Worm (Caenorhabditis elegans) whole organism, L4 larva: ENCODE results near the gene gcy-33.

Experiments
- F37D6.2 ChIP-seq: sonication (generic microtip); optimal IDR thresholded peaks from 2 replicates; lab custom pipeline; 2016; ENCODE audit warnings: mild to moderate bottlenecking, missing genetic modification characterization, missing compliant biosample characterization
- R02D3.7 ChIP-seq: fragments of 150-350 bp; sonication (generic microtip); optimal IDR thresholded peaks from 3 replicates; lab custom pipeline; 2014; ENCODE audit warnings: missing biosample characterization, missing genetic modification characterization
- T26A8.4 ChIP-seq: fragments of 200-800 bp; sonication (Bioruptor generic); IDR thresholded peaks from 2 replicates; pipeline ENCODE4 v1.3.6; 2022; ENCODE audit warnings: missing genetic modification characterization, missing compliant biosample characterization
- ZK546.5 ChIP-seq, 2 experiments: sonication (generic microtip); optimal IDR thresholded peaks; 2 replicates each; lab custom pipeline; 2017; ENCODE audit warnings: missing biosample characterization in 2 of 2, missing genetic modification characterization in 2 of 2
- aha-1 ChIP-seq: fragments of 150-350 bp; peaks from one replicate; lab custom pipeline; 2014; ENCODE audit warnings: missing biosample characterization, missing genetic modification characterization
- aly-2 ChIP-seq: sonication (generic microtip); optimal IDR thresholded peaks from 2 replicates; lab custom pipeline; 2018; ENCODE audit warnings: missing biosample characterization, missing genetic modification characterization
- ceh-28 ChIP-seq: fragments of 150-350 bp; optimal IDR thresholded peaks from 2 replicates; lab custom pipeline; 2014; ENCODE audit warnings: missing biosample characterization, missing genetic modification reagents, missing genetic modification characterization
- ceh-32 ChIP-seq: sonication (generic microtip); optimal IDR thresholded peaks from 2 replicates; lab custom pipeline; 2016; ENCODE audit warnings: mild to moderate bottlenecking, missing genetic modification characterization, missing compliant biosample characterization; ENCODE audit not compliant: poor library complexity
- ceh-44 ChIP-seq: fragments of 200-800 bp; sonication (Bioruptor generic); IDR thresholded peaks from 2 replicates; pipeline ENCODE4 v1.3.6; 2022; ENCODE audit warnings: missing genetic modification reagents, missing genetic modification characterization, missing compliant biosample characterization
- ceh-62 ChIP-seq: sonication (generic microtip); optimal IDR thresholded peaks from 2 replicates; lab custom pipeline; 2017; ENCODE audit warnings: missing biosample characterization, missing genetic modification characterization
- ceh-82 ChIP-seq: sonication (generic microtip); optimal IDR thresholded peaks from 2 replicates; lab custom pipeline; 2017; ENCODE audit warnings: missing biosample characterization, missing genetic modification characterization
- daf-12 ChIP-seq: fragments of 150-350 bp; optimal IDR thresholded peaks from 2 replicates; lab custom pipeline; 2014; ENCODE audit warnings: missing biosample characterization, missing genetic modification reagents, missing genetic modification characterization
- daf-16 ChIP-seq, 3 experiments: sonication (generic microtip); optimal IDR thresholded peaks; 2 replicates each; lab custom pipeline; 2016 to 2017; ENCODE audit warnings: missing genetic modification characterization in 3 of 3, missing genetic modification reagents in 3 of 3, mild to moderate bottlenecking in 2 of 3, missing compliant biosample characterization in 2 of 3, missing biosample characterization in 1 of 3, moderate library complexity in 1 of 3
- daf-8 ChIP-seq: fragments of 200-800 bp; sonication (Bioruptor generic); IDR thresholded peaks from 2 replicates; pipeline ENCODE4 v1.3.6; 2022; ENCODE audit warnings: missing genetic modification characterization, missing compliant biosample characterization
- dmd-9 ChIP-seq: fragments of 200-800 bp; sonication (Bioruptor generic); IDR thresholded peaks from 2 replicates; pipeline ENCODE4 v1.3.6; 2022; ENCODE audit warnings: missing genetic modification reagents, missing genetic modification characterization, missing compliant biosample characterization
- dpl-1 ChIP-seq: fragments of 150-350 bp; optimal IDR thresholded peaks from 2 replicates; lab custom pipeline; 2014; ENCODE audit warnings: missing biosample characterization, missing genetic modification reagents, missing genetic modification characterization
- fkh-10 ChIP-seq: fragments of 150-350 bp; optimal IDR thresholded peaks from 2 replicates; lab custom pipeline; 2014; ENCODE audit warnings: missing biosample characterization, missing genetic modification reagents, missing genetic modification characterization
- gei-8 ChIP-seq: fragments of 200-800 bp; sonication (Bioruptor generic); optimal IDR thresholded peaks from 2 replicates; lab custom pipeline; 2018; ENCODE audit warnings: mild to moderate bottlenecking, missing genetic modification characterization, missing compliant biosample characterization
- lin-13 ChIP-seq: fragments of 150-350 bp; optimal IDR thresholded peaks from 2 replicates; lab custom pipeline; 2014; ENCODE audit warnings: missing biosample characterization, missing genetic modification reagents, missing genetic modification characterization
- lin-38 ChIP-seq: fragments of 200-800 bp; sonication (Bioruptor generic); IDR thresholded peaks from 2 replicates; pipeline ENCODE4 v1.3.6; 2022; ENCODE audit warnings: missing genetic modification reagents, missing genetic modification characterization, missing compliant biosample characterization
- lsy-2 ChIP-seq, 2 experiments: fragments of 150-350 bp in 1 of 2; sonication (generic microtip) in 1 of 2; optimal IDR thresholded peaks; 2 replicates each; lab custom pipeline; 2014 to 2017; ENCODE audit warnings: missing biosample characterization in 2 of 2, missing genetic modification characterization in 2 of 2
- madf-9 ChIP-seq: fragments of 200-800 bp; sonication (Bioruptor generic); conservative IDR thresholded peaks from 2 replicates; pipeline ENCODE4 v1.3.6; 2022; ENCODE audit warnings: missing genetic modification reagents, missing genetic modification characterization, missing compliant biosample characterization
- mdt-29 ChIP-seq: fragments of 200-800 bp; sonication (Bioruptor generic); IDR thresholded peaks from 2 replicates; pipeline ENCODE4 v1.3.6; 2022; ENCODE audit warnings: missing genetic modification reagents, missing genetic modification characterization, missing compliant biosample characterization
- mes-2 ChIP-seq: sonication (generic microtip); optimal IDR thresholded peaks from 2 replicates; lab custom pipeline; 2016; ENCODE audit warnings: missing genotype, mild to moderate bottlenecking, missing genetic modification characterization, missing compliant biosample characterization; ENCODE audit not compliant: poor library complexity, severe bottlenecking
- mxl-2 ChIP-seq: fragments of 200-800 bp; sonication (Bioruptor generic); conservative IDR thresholded peaks from 2 replicates; pipeline ENCODE4 v1.3.6; 2022; ENCODE audit warnings: missing genetic modification reagents, missing genetic modification characterization, missing compliant biosample characterization
- nhr-10 ChIP-seq: fragments of 150-350 bp; optimal IDR thresholded peaks from 2 replicates; lab custom pipeline; 2014; ENCODE audit warnings: missing biosample characterization, missing genetic modification characterization
- nhr-111 ChIP-seq: fragments of 200-800 bp; sonication (Bioruptor generic); optimal IDR thresholded peaks from 2 replicates; lab custom pipeline; 2018; ENCODE audit warnings: mild to moderate bottlenecking, missing genetic modification characterization, missing compliant biosample characterization
- nhr-237 ChIP-seq: sonication (generic microtip); optimal IDR thresholded peaks from 2 replicates; lab custom pipeline; 2017; ENCODE audit warnings: missing biosample characterization, missing genetic modification characterization
- nhr-25 ChIP-seq: sonication (generic microtip); optimal IDR thresholded peaks from 2 replicates; lab custom pipeline; 2017; ENCODE audit warnings: missing genetic modification characterization, mild to moderate bottlenecking, missing compliant biosample characterization, antibody characterized with exemption, moderate library complexity, borderline replicate concordance; ENCODE audit not compliant: insufficient read depth
- nhr-28 ChIP-seq: fragments of 150-350 bp; optimal IDR thresholded peaks from 2 replicates; lab custom pipeline; 2014; ENCODE audit warnings: missing biosample characterization, missing genetic modification characterization
- nhr-48 ChIP-seq: sonication (generic microtip); optimal IDR thresholded peaks from 2 replicates; lab custom pipeline; 2016; ENCODE audit warnings: mild to moderate bottlenecking, missing genetic modification characterization, missing compliant biosample characterization
- nhr-6 ChIP-seq: fragments of 150-350 bp; optimal IDR thresholded peaks from 2 replicates; lab custom pipeline; 2014; ENCODE audit warnings: missing biosample characterization, missing genetic modification characterization
- nhr-76 ChIP-seq: fragments of 150-350 bp; optimal IDR thresholded peaks from 2 replicates; lab custom pipeline; 2014; ENCODE audit warnings: missing biosample characterization, missing genetic modification characterization
- nhr-77 ChIP-seq: fragments of 150-350 bp; optimal IDR thresholded peaks from 2 replicates; lab custom pipeline; 2014; ENCODE audit warnings: missing biosample characterization, missing genetic modification characterization
- php-3 ChIP-seq: fragments of 200-800 bp; sonication (Bioruptor generic); IDR thresholded peaks from 2 replicates; pipeline ENCODE4 v1.3.6; 2022; ENCODE audit warnings: missing genetic modification reagents, missing genetic modification characterization, missing compliant biosample characterization
- pqm-1 ChIP-seq: sonication (generic microtip); optimal IDR thresholded peaks from 2 replicates; lab custom pipeline; 2017; ENCODE audit warnings: missing biosample characterization, missing genetic modification characterization
- rbr-2 ChIP-seq: sonication (generic microtip); optimal IDR thresholded peaks from 2 replicates; lab custom pipeline; 2016; ENCODE audit warnings: missing genotype, missing genetic modification characterization, missing compliant biosample characterization
- snpc-1.2 ChIP-seq: fragments of 200-800 bp; sonication (Bioruptor generic); IDR thresholded peaks from 2 replicates; pipeline ENCODE4 v1.3.6; 2022; ENCODE audit warnings: missing genetic modification reagents, missing genetic modification characterization, missing compliant biosample characterization
- spr-3 ChIP-seq: fragments of 200-800 bp; sonication (Bioruptor generic); optimal IDR thresholded peaks from 2 replicates; lab custom pipeline; 2018; ENCODE audit warnings: mild to moderate bottlenecking, missing genetic modification characterization, missing compliant biosample characterization
- tra-1 ChIP-seq: fragments of 200-800 bp; sonication (Bioruptor generic); IDR thresholded peaks from 2 replicates; pipeline ENCODE4 v1.3.6; 2022; ENCODE audit warnings: missing genetic modification reagents, missing genetic modification characterization, missing compliant biosample characterization
- unc-130 ChIP-seq: sonication (generic microtip); optimal IDR thresholded peaks from 2 replicates; lab custom pipeline; 2016; ENCODE audit warnings: missing genetic modification reagents, missing genetic modification characterization, missing compliant biosample characterization
- unc-39 ChIP-seq: sonication (generic microtip); optimal IDR thresholded peaks from 2 replicates; lab custom pipeline; 2017; ENCODE audit warnings: missing biosample characterization, missing genetic modification characterization
- unc-62 ChIP-seq, 3 experiments: fragments of 150-350 bp in 1 of 3; sonication (generic microtip); optimal IDR thresholded peaks in 2 of 3; peaks in 1 of 3; 1 replicate in 1 of 3; 2 replicates in 2 of 3; lab custom pipeline; 2014 to 2017; ENCODE audit warnings: missing biosample characterization in 3 of 3, missing genetic modification characterization in 3 of 3, missing genetic modification reagents in 3 of 3, missing genotype in 1 of 3
- zfp-2 ChIP-seq: sonication (generic microtip); optimal IDR thresholded peaks from 2 replicates; lab custom pipeline; 2016; ENCODE audit warnings: mild to moderate bottlenecking, missing genetic modification characterization, missing compliant biosample characterization
- zip-11 ChIP-seq: fragments of 200-800 bp; sonication (Bioruptor generic); IDR thresholded peaks from 2 replicates; pipeline ENCODE4 v1.3.6; 2022; ENCODE audit warnings: missing genetic modification characterization, missing compliant biosample characterization

The gcy-33 gene

DNA sequence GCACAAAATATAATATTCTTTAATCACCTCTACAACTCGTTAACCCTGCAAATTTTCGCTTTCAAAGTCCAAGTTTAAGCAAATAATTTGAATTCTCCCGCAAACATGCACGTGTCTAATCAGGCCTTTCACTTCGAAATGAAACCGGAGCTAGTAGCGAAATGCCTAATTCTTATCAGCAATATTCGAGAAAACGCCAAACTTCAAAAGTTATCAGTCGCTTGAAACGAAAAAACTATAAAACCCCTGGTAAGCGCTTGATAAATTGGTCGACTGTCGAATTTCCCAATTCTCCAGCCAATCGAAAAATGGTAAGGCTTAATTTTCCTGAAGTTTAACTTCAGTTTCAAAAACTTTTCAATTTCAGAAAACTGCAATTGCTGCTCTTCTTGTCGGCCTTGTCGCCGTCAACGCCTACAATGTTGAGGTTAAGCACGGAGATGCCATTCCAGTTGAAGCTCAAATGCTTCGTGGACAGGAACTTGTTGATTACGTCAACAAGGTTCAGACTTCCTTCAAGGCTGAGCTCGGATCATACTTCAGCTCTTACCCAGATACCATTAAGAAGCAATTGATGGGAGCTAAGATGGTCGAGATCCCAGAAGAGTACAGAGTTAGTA is 1.4 kb upstream of the gcy-33 start, which contains the start of gene cpr-9 (continued):
- TF ChIP-seq gei-8 (GFP tag; lab: Kevin White, UChicago) = no peak
- TF ChIP-seq lin-38 = no peak
- TF ChIP-seq madf-9 (GFP tag; lab: Robert Waterston, UW) = no peak
- TF ChIP-seq unc-130 (GFP tag; lab: Kevin White, UChicago) = no peak
- TF ChIP-seq T26A8.4 (GFP tag; lab: Robert Waterston, UW) = peak; percentile 67
- peak; percentile 57; the same call in 1 of the 2 replicates for TF ChIP-seq mdt-29 (GFP tag; lab: Robert Waterston, UW)
- no peak for TF ChIP-seq nhr-111 (GFP tag; lab: Kevin White, UChicago)
- TF ChIP-seq ceh-62 (tag; lab: Kevin White, UChicago) = no peak
- no peak for TF ChIP-seq fkh-10 (GFP tag; lab: Kevin White, UChicago)
- TF ChIP-seq ZK546.5 (tag; optimal IDR thresholded peaks at IDR 0.05; lab: Kevin White, UChicago) = no peak
- peak; percentile 55 for TF ChIP-seq nhr-28 (tag; lab: Kevin White, UChicago)
- no peak for TF ChIP-seq ceh-44
- no peak for TF ChIP-seq ceh-28 (tag; lab: Kevin White, UChicago)
- TF ChIP-seq mes-2 (tag; lab: Kevin White, UChicago) = no peak
- no peak for TF ChIP-seq nhr-76 (tag; lab: Kevin White, UChicago)
- no peak for TF ChIP-seq nhr-77

DNA sequence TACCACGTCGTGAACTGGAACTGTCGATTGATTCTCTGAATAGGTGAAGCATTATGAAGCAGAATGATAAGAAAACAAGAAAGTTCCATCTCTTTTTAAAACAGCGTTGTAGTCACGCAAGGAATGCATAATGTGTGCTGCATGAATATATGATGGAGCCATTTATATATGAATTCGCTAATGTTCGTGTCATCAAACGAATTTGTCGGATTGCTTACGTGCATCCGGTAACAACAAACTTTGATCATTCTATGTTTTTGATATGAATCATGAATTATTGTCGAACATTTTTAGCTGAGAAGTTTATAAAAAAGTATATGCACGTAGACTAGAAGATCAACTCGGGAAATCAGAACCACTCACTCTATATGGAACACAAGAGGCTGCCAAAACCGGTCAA is 4.2 kb downstream of the gcy-33 start:
- TF ChIP-seq spr-3 (GFP tag; lab: Kevin White, UChicago) (no peak), unc-39 (no peak), dpl-1 (no peak), R02D3.7 (tag; lab: Kevin White, UChicago) (no peak), nhr-237 (tag; lab: Kevin White, UChicago) (no peak), aha-1 (tag; lab: Kevin White, UChicago) (peak; percentile 66), php-3 (no peak)
- TF ChIP-seq, all 104 proteins: peak for 1

DNA sequence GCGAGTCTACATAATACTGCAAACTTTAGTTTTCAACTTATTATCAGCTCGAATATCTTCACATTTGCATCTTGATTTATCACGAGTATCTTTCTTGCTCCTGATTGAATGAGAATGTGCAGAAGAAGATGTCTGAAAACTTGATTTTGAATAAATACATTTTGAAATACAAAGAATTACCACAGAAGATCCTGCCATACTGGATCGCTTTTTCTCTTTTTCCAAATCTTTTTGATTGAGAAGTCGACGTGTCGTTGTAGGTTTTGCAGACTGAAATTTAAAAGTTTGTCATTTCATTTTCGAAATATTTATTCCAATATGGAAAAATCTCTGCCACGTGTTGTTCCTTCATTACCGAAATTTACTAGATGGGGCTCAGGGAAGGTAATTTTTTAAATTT is 5.7 kb downstream of the gcy-33 start, which contains the start of gene C52E4.12:
Gene C52E4.12 (plus strand): TSS at position 301 of the 400 bp plus-strand sequence.
- no peak for TF ChIP-seq F37D6.2 (tag; lab: Kevin White, UChicago)
- TF ChIP-seq pqm-1 (tag; lab: Kevin White, UChicago) = no peak
- TF ChIP-seq daf-8 = no peak
- no peak for TF ChIP-seq daf-12
- TF ChIP-seq nhr-10 (tag; lab: Kevin White, UChicago) = no peak
- no peak for TF ChIP-seq ceh-82
- TF ChIP-seq aly-2 (tag; lab: Kevin White, UChicago) = no peak
- no peak for TF ChIP-seq tra-1 (GFP tag; lab: Robert Waterston, UW)

DNA sequence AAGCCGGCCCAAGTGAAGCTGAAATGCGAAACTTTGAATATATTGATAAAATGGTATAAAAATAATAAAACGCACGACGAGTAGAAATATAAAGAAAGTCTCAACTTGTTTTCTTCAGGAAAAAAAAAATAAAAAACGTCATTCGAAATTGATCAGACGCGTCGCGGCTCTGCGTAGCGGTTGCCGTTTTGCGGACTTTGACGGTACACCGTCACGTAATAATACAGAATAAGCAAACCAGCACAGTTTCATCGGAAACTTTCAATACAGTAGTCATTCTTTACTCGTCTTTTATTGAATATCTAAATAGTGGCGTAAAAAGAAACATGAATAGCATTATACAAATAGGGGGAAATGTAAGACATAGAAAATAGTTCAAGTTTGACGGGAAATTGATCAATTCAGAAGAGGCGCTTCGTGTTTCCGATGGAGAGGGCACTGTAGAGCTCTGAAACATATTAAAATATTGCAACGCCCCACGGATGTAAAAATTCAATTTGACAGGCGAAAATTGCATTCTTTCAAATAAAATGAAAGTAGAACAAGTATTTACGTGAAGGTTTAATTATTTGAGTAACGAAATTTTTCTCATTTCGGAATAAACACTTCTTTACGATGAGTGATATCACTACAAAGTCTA is 7.8 kb downstream of the gcy-33 start, which contains the start of the genes cyl-1 and C52E4.7:
Gene cyl-1 (minus strand): TSS at position 18 of the 640 bp plus-strand sequence.
Gene C52E4.7 (plus strand): TSS at position 590 of the 640 bp plus-strand sequence.
- peak; percentile 56 for TF ChIP-seq lin-38
- TF ChIP-seq aha-1 (tag; lab: Kevin White, UChicago) = peak; percentile 41
- TF ChIP-seq nhr-25 (tag; lab: Kevin White, UChicago) = peak; percentile 39
- TF ChIP-seq zip-11 (GFP tag; lab: Robert Waterston, UW) = no peak
- TF ChIP-seq mxl-2 = no peak
- TF ChIP-seq nhr-6 (tag; lab: Kevin White, UChicago) = peak; percentile 94
- no peak for TF ChIP-seq snpc-1.2 (GFP tag; lab: Robert Waterston, UW)
- peak; percentile 53 for TF ChIP-seq lin-13 (GFP tag; lab: Kevin White, UChicago)
- peak; percentile 67 for TF ChIP-seq dpl-1
- TF ChIP-seq rbr-2 (tag; lab: Kevin White, UChicago) = peak; percentile 45
- no peak for TF ChIP-seq ceh-44
- TF ChIP-seq unc-62 (GFP tag; optimal IDR thresholded peaks at IDR 0.05 in 1 of 2; lab: Kevin White, UChicago) = peak in 1 of 2 experiments; percentile 58
- no peak for TF ChIP-seq unc-62 (tag; optimal IDR thresholded peaks at IDR 0.05; lab: Kevin White, UChicago)
- TF ChIP-seq daf-16 (GFP tag; optimal IDR thresholded peaks at IDR 0.05; lab: Kevin White, UChicago) = no peak
- TF ChIP-seq daf-16 (tag; optimal IDR thresholded peaks at IDR 0.05; lab: Kevin White, UChicago) = peak; percentile 56
- peak in 1 of 2 experiments; percentile 72 for TF ChIP-seq lsy-2 (tag; optimal IDR thresholded peaks at IDR 0.05; lab: Kevin White, UChicago)
- no peak for TF ChIP-seq dmd-9
- TF ChIP-seq mes-2 (tag; lab: Kevin White, UChicago) = peak; percentile 73
- no peak for TF ChIP-seq zfp-2 (tag; lab: Kevin White, UChicago)
- TF ChIP-seq nhr-48 (tag; lab: Kevin White, UChicago) = no peak
- TF ChIP-seq ceh-32 (tag; lab: Kevin White, UChicago) = no peak
